Worm (Caenorhabditis elegans): Measurements from ENCODE around the gene F57C12.6.

F57C12.6 gene

DNA sequence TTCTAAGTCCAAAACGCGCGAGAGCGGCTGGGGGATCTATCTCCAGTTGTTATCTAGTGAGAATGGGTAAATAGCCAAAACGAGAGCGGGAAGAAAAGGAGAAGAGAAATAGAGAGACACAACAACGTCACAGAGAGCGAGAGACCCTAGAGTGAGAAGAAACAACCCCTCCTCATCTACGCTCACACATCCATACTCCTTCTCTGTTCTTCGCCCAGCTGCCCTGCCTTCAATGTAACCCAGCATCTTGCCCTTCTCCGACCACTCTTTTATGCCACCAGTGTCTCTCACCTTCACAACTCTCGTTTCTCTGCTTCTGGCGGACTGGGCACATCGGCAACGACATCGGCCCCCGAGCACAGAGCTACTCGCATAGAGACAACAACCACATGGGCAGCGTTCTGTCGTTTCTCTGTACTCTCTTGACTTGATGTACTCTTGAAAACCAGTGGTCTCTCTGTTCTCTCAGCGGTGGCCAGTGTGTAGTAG is 39.5 kb upstream of the F57C12.6 start (continued):
- no peak for TF ChIP-seq lin-39 (tag; optimal IDR thresholded peaks at IDR 0.05)
- TF ChIP-seq hlh-17 (GFP tag; optimal IDR thresholded peaks at IDR 0.05; ENCODE audit: borderline replicate concordance), result no peak
- peak; percentile 49 for TF ChIP-seq pax-3 (tag; optimal IDR thresholded peaks at IDR 0.05)
- TF ChIP-seq fkh-4 (tag; optimal IDR thresholded peaks at IDR 0.05; ENCODE audit: borderline replicate concordance), result no peak
- TF ChIP-seq snpc-4 (tag; optimal IDR thresholded peaks at IDR 0.05), result peak; percentile 60
- TF ChIP-seq alr-1 (tag; optimal IDR thresholded peaks at IDR 0.05; ENCODE audit: borderline replicate concordance), result no peak
- peak; percentile 59 for TF ChIP-seq lir-3 (tag; optimal IDR thresholded peaks at IDR 0.05; ENCODE audit: poor library complexity)
- peak in 1 of 6 experiments; percentile 45 for TF ChIP-seq elt-3 (tag; optimal IDR thresholded peaks at IDR 0.05)
- peak; percentile 70 for TF ChIP-seq irx-1 (tag; optimal IDR thresholded peaks at IDR 0.05)
- peak; percentile 85 for TF ChIP-seq egl-13 (tag; optimal IDR thresholded peaks at IDR 0.05)
- TF ChIP-seq nhr-12 (tag; optimal IDR thresholded peaks at IDR 0.05), result no peak
- no peak for TF ChIP-seq hpl-2 (GFP tag; optimal IDR thresholded peaks at IDR 0.05)
- no peak; the same call in 1 of the 2 replicates for TF ChIP-seq nhr-19 (GFP tag; conservative IDR thresholded peaks at IDR 0.05)
- TF ChIP-seq nhr-71 (tag; optimal IDR thresholded peaks at IDR 0.05), result peak; percentile 90
- TF ChIP-seq nhr-77 (tag; optimal IDR thresholded peaks at IDR 0.05), result peak; percentile 80
- TF ChIP-seq fkh-8 (tag; optimal IDR thresholded peaks at IDR 0.05), result peak; percentile 93
- TF ChIP-seq C16A3.4 (tag; optimal IDR thresholded peaks at IDR 0.05), result peak; percentile 88
- peak; percentile 23 to 88 (median 61) for TF ChIP-seq ceh-82 (tag; optimal IDR thresholded peaks at IDR 0.05)
- no peak for TF ChIP-seq sup-37 (GFP tag; optimal IDR thresholded peaks at IDR 0.05)
- peak; percentile 39 for TF ChIP-seq ces-1 (GFP tag; optimal IDR thresholded peaks at IDR 0.05)
- peak; percentile 43 to 63 for TF ChIP-seq efl-1 (optimal IDR thresholded peaks at IDR 0.05)
- peak in 1 of 2 experiments; percentile 95 for TF ChIP-seq efl-1 (GFP tag; optimal IDR thresholded peaks at IDR 0.05 in 1 of 2)
- no peak for TF ChIP-seq aha-1 (tag; optimal IDR thresholded peaks at IDR 0.05)
- peak; percentile 89 for TF ChIP-seq snu-23 (GFP tag; optimal IDR thresholded peaks at IDR 0.05)
- TF ChIP-seq lin-14 (GFP tag; optimal IDR thresholded peaks at IDR 0.05), result peak; percentile 99
- TF ChIP-seq dsc-1 (tag; optimal IDR thresholded peaks at IDR 0.05), result peak; percentile 79
- TF ChIP-seq ama-1 (optimal IDR thresholded peaks at IDR 0.05), result no peak
- TF ChIP-seq sptf-1 (tag; optimal IDR thresholded peaks at IDR 0.05), result no peak
- peak; percentile 16 for TF ChIP-seq ceh-8 (GFP tag; optimal IDR thresholded peaks at IDR 0.05)
- TF ChIP-seq nhr-85 (tag), result peak; percentile 69
- no peak for TF ChIP-seq zip-4 (GFP tag; optimal IDR thresholded peaks at IDR 0.05)
- no peak for TF ChIP-seq pqm-1 (tag; optimal IDR thresholded peaks at IDR 0.05)
- peak; percentile 66 for TF ChIP-seq nhr-90 (tag; optimal IDR thresholded peaks at IDR 0.05; ENCODE audit: poor library complexity)
- TF ChIP-seq unc-30 (tag; optimal IDR thresholded peaks at IDR 0.05), result no peak
- TF ChIP-seq mep-1 (tag; optimal IDR thresholded peaks at IDR 0.05), result peak; percentile 65
- TF ChIP-seq blmp-1 (tag; optimal IDR thresholded peaks at IDR 0.05), result peak; percentile 52
- TF ChIP-seq tbx-2 (tag; optimal IDR thresholded peaks at IDR 0.05), result peak; percentile 90
- TF ChIP-seq pag-3 (tag; optimal IDR thresholded peaks at IDR 0.05; ENCODE audit: borderline replicate concordance, insufficient read depth), result peak; percentile 88
- TF ChIP-seq ceh-63 (GFP tag; optimal IDR thresholded peaks at IDR 0.05), result no peak
- peak; percentile 87 for TF ChIP-seq nhr-20 (tag; optimal IDR thresholded peaks at IDR 0.05)
- no peak for TF ChIP-seq ets-5 (GFP tag; IDR thresholded peaks at IDR 0.05)
- peak; percentile 45 to 81 for TF ChIP-seq egl-27 (tag; optimal IDR thresholded peaks at IDR 0.05)
- peak; percentile 70 for TF ChIP-seq fos-1 (tag; optimal IDR thresholded peaks at IDR 0.05)
- no peak for TF ChIP-seq unc-98 (GFP tag; IDR thresholded peaks at IDR 0.05)
- TF ChIP-seq nhr-11 (tag; optimal IDR thresholded peaks at IDR 0.05), result no peak
- no peak for TF ChIP-seq tlp-1 (tag; optimal IDR thresholded peaks at IDR 0.05)
